Worm (Caenorhabditis elegans) whole organism, L1 larva: ENCODE data around the gene F59A1.18.

Source experiments
- elt-2 ChIP-seq: sonication (generic microtip); optimal IDR thresholded peaks from 2 replicates; lab custom pipeline; 2016; ENCODE audit warnings: missing genetic modification characterization, mild to moderate bottlenecking, inconsistent platforms, missing compliant biosample characterization, missing genetic modification reagents
- lsy-2 ChIP-seq, 2 experiments: fragments of 150-350 bp; optimal IDR thresholded peaks; 2 replicates each; lab custom pipeline; 2014; ENCODE audit warnings: missing biosample characterization in 2 of 2, missing genetic modification characterization in 2 of 2

- TF ChIP-seq lsy-2 (tag; optimal IDR thresholded peaks at IDR 0.05; lab: Kevin White, UChicago) (no peak), elt-2 (no peak)
These were observed 12.3 kb upstream of the F59A1.18 start, which contains the start of gene Y26G10.4 for ce11 chrV:17699097-17699496.
